Worm (Caenorhabditis elegans): ENCODE measurements around the gene twk-22.

The twk-22 gene

DNA sequence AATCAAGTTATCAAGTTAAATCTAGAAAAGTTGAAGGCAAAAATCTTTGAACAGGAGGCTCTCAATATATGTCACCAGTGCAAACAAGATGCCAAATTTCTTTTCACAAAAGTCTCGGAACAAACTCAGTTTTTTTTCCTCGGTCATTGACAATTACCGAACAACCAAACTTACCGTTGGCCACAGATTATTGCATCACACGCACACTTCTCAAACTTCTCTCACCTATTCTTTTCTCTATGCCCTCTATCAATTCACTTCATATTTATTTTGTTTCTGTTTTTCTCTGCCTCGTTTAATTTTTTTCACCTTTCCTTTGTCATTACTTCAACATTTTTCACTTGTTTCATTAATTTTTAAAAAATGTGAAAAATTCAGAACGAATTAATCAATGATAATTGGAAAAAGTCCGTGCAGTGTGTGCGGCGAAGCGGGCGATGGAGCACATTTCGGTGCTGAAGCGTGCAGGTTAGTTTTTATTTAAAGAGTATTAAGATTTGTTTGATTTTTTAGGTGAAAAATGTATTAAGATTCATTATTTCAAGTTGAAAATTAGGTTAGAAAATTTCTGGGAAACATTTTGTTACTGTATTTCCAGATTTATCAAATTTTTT is 48.4 kb downstream of the twk-22 start, which contains the start of gene nhr-28:
Gene nhr-28, plus strand, starts transcription at position 379 of the 614 bp plus-strand sequence.
- TF ChIP-seq skn-1 (tag; optimal IDR thresholded peaks at IDR 0.05) = no peak
- TF ChIP-seq fkh-2 (tag; optimal IDR thresholded peaks at IDR 0.05) = no peak
- TF ChIP-seq fkh-10 (GFP tag; optimal IDR thresholded peaks at IDR 0.05) = peak; percentile 74
- TF ChIP-seq pqm-1 (tag; optimal IDR thresholded peaks at IDR 0.05) = no peak
- no peak for TF ChIP-seq nhr-23 (tag; optimal IDR thresholded peaks at IDR 0.05)
- TF ChIP-seq pha-4 (tag; optimal IDR thresholded peaks at IDR 0.05) = peak; percentile 9
- TF ChIP-seq ztf-11 (tag; optimal IDR thresholded peaks at IDR 0.05) = no peak
- TF ChIP-seq ceh-82 (tag; optimal IDR thresholded peaks at IDR 0.05) = no peak
- TF ChIP-seq elt-3 (tag; optimal IDR thresholded peaks at IDR 0.05) = no peak

DNA sequence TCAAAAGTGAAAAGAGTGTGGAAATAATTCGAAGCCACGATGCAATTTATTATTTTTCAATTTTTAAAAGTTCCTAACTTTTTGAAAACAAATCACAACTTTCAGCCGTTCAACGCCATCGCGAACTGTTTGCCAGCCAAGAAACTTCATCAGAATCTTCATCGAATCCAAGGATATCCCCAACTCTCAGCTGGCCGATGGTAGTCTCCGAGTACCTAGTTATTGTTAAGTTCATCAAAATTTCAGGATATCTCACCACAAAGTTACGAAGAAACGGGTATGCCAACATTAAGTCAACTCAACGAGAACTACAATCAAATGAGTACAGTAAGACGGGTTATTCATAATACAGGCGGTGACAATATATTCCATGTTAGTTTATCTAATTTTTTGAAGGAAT is 50.1 kb downstream of the twk-22 start:
- TF ChIP-seq daf-12 (tag; optimal IDR thresholded peaks at IDR 0.05) (no peak), fkh-10 (GFP tag; optimal IDR thresholded peaks at IDR 0.05) (peak; percentile 91)

DNA sequence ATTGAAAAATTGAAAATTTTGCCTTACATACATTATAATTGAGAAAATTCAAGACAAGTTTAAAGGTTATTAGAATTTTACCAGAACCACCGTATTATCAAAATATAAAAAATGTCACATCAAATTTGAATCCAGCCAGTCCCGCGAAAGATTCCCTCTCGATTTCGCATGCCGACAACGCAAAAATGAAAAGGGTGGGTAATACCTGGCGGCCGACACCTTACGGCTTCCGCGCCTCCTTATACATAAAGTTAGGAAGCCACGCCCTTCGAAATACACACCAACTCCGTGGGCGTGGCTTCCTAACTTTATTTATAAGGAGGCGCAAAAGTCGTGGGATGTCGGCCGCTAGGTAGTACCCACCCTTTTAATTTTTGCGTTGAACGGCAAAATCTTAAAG is 51.3 kb downstream of the twk-22 start:
- peak; percentile 82 for TF ChIP-seq fkh-10 (GFP tag; optimal IDR thresholded peaks at IDR 0.05)
- TF ChIP-seq nhr-28 (tag; optimal IDR thresholded peaks at IDR 0.05) = no peak
- no peak for TF ChIP-seq ZK546.5 (tag; optimal IDR thresholded peaks at IDR 0.05)
- TF ChIP-seq nhr-25 (tag; optimal IDR thresholded peaks at IDR 0.05) = no peak
- peak; percentile 23 for TF ChIP-seq snpc-4 (tag; optimal IDR thresholded peaks at IDR 0.05)

DNA sequence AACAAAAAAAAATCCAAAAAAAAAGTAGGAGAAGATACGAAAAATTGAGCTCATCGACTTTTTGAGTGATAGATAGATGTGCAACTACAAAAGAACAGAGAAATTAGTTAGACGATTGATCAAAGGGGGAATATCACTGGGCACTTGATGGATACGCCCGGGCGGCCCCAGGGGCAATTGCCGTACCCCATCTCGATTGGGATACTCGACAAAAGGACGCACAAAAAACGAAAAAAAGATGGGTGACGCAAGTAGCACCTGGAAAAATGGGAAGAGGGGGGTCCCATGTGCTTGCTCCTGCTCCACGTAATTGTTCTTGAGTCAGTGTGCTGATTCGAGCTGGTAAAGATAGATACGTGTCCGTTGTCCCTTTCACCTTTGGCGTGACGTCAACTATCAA is 54.7 kb downstream of the twk-22 start:
- TF ChIP-seq pha-4 (tag; optimal IDR thresholded peaks at IDR 0.05) (no peak), fkh-10 (GFP tag; optimal IDR thresholded peaks at IDR 0.05) (peak; percentile 84)

DNA sequence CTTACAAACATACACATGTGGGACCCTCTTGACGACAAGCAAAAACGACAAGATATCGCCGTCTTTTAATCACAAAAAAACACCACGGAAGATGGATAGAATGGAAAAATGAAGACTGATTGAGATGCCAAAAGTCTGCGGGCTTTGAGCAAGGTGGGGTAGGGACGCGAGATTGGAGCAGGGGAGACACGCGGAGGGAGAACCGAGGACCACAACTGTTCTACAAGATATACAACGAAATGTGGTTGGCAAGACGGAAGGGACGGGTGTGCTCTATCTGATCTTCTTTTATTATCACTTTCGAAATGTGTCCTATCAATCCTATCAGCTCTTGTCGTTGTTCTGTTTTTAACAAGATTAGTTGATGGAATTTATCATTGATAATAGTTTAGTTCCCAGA is 57.4 kb downstream of the twk-22 start:
- TF ChIP-seq fkh-10 (GFP tag; optimal IDR thresholded peaks at IDR 0.05) (peak; percentile 63), snpc-4 (tag; optimal IDR thresholded peaks at IDR 0.05) (no peak), egl-27 (tag; optimal IDR thresholded peaks at IDR 0.05) (no peak), zag-1 (tag; optimal IDR thresholded peaks at IDR 0.05) (no peak), hmg-11 (tag; optimal IDR thresholded peaks at IDR 0.05) (no peak), lin-39 (tag; optimal IDR thresholded peaks at IDR 0.05) (peak; percentile 24), daf-12 (tag; optimal IDR thresholded peaks at IDR 0.05) (no peak), egl-5 (tag; optimal IDR thresholded peaks at IDR 0.05) (no peak), nfya-1 (tag; optimal IDR thresholded peaks at IDR 0.05; ENCODE audit: insufficient read depth) (peak; percentile 22), ZK546.5 (tag; optimal IDR thresholded peaks at IDR 0.05) (no peak), nhr-77 (tag; optimal IDR thresholded peaks at IDR 0.05) (no peak), R02D3.7 (tag; optimal IDR thresholded peaks at IDR 0.05) (no peak), ceh-28 (tag; optimal IDR thresholded peaks at IDR 0.05) (no peak), mml-1 (tag; optimal IDR thresholded peaks at IDR 0.05) (no peak), lsy-12 (tag; optimal IDR thresholded peaks at IDR 0.05) (no peak), tbx-2 (tag; optimal IDR thresholded peaks at IDR 0.05) (no peak), ceh-16 (tag; optimal IDR thresholded peaks at IDR 0.05) (no peak)

All from whole organism, L3 larva.